Worm (Caenorhabditis elegans) whole organism, midembryonic: Measurements from ENCODE around the gene comt-5.

Source experiments
- klf-2 ChIP-seq: fragments of 200-800 bp; sonication (Bioruptor generic); conservative IDR thresholded peaks from 2 replicates; pipeline ENCODE4 v1.3.6; 2022; ENCODE audit warnings: missing genetic modification reagents, missing genetic modification characterization, missing compliant biosample characterization
- med-1 ChIP-seq: sonication (generic microtip); optimal IDR thresholded peaks from 2 replicates; lab custom pipeline; 2017; ENCODE audit warnings: missing genetic modification characterization, mild to moderate bottlenecking, missing compliant biosample characterization, antibody characterized with exemption, missing genetic modification reagents; ENCODE audit not compliant: insufficient read depth
- ref-1 ChIP-seq: fragments of 200-800 bp; sonication (Bioruptor generic); conservative IDR thresholded peaks from 2 replicates; pipeline ENCODE4 v1.3.6; 2022; ENCODE audit warnings: missing genetic modification reagents, missing genetic modification characterization, missing compliant biosample characterization
- tab-1 ChIP-seq: fragments of 200-800 bp; sonication (Bioruptor generic); IDR thresholded peaks from 2 replicates; pipeline ENCODE4 v1.3.6; 2022; ENCODE audit warnings: missing genetic modification characterization, missing compliant biosample characterization
- ztf-23 ChIP-seq: fragments of 200-800 bp; sonication (Bioruptor generic); IDR thresholded peaks from 2 replicates; pipeline ENCODE4 v1.3.6; 2022; ENCODE audit warnings: missing genetic modification reagents, missing genetic modification characterization, missing compliant biosample characterization
- ztf-29 ChIP-seq: fragments of 200-800 bp; sonication (Bioruptor generic); IDR thresholded peaks from 2 replicates; pipeline ENCODE4 v1.3.6; 2022; ENCODE audit warnings: missing genetic modification reagents, missing genetic modification characterization, missing compliant biosample characterization

DNA sequence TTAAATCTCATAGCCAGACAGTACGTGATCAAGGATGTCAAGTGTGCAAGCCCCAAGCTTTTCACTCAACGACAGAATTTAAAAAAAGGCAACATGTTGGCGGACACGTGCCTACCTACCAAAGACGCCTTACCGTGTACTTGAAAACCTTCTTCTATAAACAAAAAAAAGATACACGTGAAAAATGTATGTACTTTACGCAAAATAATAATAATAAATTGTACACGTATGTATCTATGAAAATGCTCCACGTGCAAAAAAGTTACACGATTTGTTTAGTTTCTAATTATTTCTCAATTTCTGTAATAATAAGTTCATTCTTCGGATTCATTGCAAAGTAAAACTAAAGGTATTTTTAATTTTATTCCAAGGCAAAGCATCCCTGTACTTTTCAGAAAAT is 48.8 kb downstream of the comt-5 start, which contains the start of gene cysl-4:
- no peak for TF ChIP-seq ztf-29 (GFP tag; lab: Robert Waterston, UW)
- TF ChIP-seq med-1, result no peak
- no peak for TF ChIP-seq klf-2 (GFP tag; lab: Robert Waterston, UW)
- no peak for TF ChIP-seq tab-1
- no peak for TF ChIP-seq ref-1 (GFP tag; lab: Robert Waterston, UW)
- no peak for TF ChIP-seq ztf-23 (GFP tag; lab: Robert Waterston, UW)
